Worm (Caenorhabditis elegans) whole organism, dauer: ENCODE measurements around the gene tsp-8.

Experiments
- unc-62 ChIP-seq: sonication (generic microtip); optimal IDR thresholded peaks from 2 replicates; lab custom pipeline; 2017; ENCODE audit warnings: missing biosample characterization, missing genetic modification reagents, missing genetic modification characterization

tsp-8 gene

ce11 chrX:14729319-14729718 is at the start of gene tsp-8:
Gene tsp-8 (minus strand): TSS chrX:14729503.
- TF ChIP-seq unc-62 (GFP tag; lab: Kevin White, UChicago) = no peak

- TF ChIP-seq unc-62 (GFP tag; lab: Kevin White, UChicago) = no peak
Measured at ce11 chrX:14778112-14778511, 48.8 kb upstream of the tsp-8 start.

- no peak for TF ChIP-seq unc-62 (GFP tag; lab: Kevin White, UChicago)
Measured at ce11 chrX:14776312-14776711, 47.0 kb upstream of the tsp-8 start.

ce11 chrX:14775222-14775621 is 45.9 kb upstream of the tsp-8 start:
- no peak for TF ChIP-seq unc-62 (GFP tag; lab: Kevin White, UChicago)

ce11 chrX:14773238-14773637 is 43.9 kb upstream of the tsp-8 start, which contains the start of gene unc-3:
Gene unc-3 (plus strand): TSS chrX:14773538.
- no peak for TF ChIP-seq unc-62 (GFP tag; lab: Kevin White, UChicago)

- no peak for TF ChIP-seq unc-62 (GFP tag; lab: Kevin White, UChicago)
Measured at ce11 chrX:14771682-14772081, 42.4 kb upstream of the tsp-8 start, which contains the start of gene Y16B4A.2. Gene Y16B4A.2 (minus strand): TSS chrX:14771851.

ce11 chrX:14770336-14770735 is 41.0 kb upstream of the tsp-8 start:
- no peak for TF ChIP-seq unc-62 (GFP tag; lab: Kevin White, UChicago)

ce11 chrX:14768989-14769388 is 39.7 kb upstream of the tsp-8 start:
- TF ChIP-seq unc-62 (GFP tag; lab: Kevin White, UChicago) = no peak

ce11 chrX:14767813-14768212 is 38.5 kb upstream of the tsp-8 start:
- TF ChIP-seq unc-62 (GFP tag; lab: Kevin White, UChicago) = no peak

- no peak for TF ChIP-seq unc-62 (GFP tag; lab: Kevin White, UChicago)
Measured at ce11 chrX:14761021-14761420, 31.7 kb upstream of the tsp-8 start, which contains the start of gene C05G5.5. Gene C05G5.5 (minus strand): TSS chrX:14761121.

- TF ChIP-seq unc-62 (GFP tag; lab: Kevin White, UChicago) = no peak
Measured at ce11 chrX:14760166-14760565, 30.9 kb upstream of the tsp-8 start.

- TF ChIP-seq unc-62 (GFP tag; lab: Kevin White, UChicago) = no peak
Measured at ce11 chrX:14759549-14759948, 30.2 kb upstream of the tsp-8 start.

- no peak for TF ChIP-seq unc-62 (GFP tag; lab: Kevin White, UChicago)
Measured at ce11 chrX:14757641-14758220, 28.4 kb upstream of the tsp-8 start.

- TF ChIP-seq unc-62 (GFP tag; lab: Kevin White, UChicago) = no peak
Measured at ce11 chrX:14756606-14757005, 27.3 kb upstream of the tsp-8 start.

ce11 chrX:14755847-14756246 is 26.5 kb upstream of the tsp-8 start:
- TF ChIP-seq unc-62 (GFP tag; lab: Kevin White, UChicago) = no peak

- no peak for TF ChIP-seq unc-62 (GFP tag; lab: Kevin White, UChicago)
Measured at ce11 chrX:14753514-14754076, 24.3 kb upstream of the tsp-8 start, which contains the start of gene sucl-1. Gene sucl-1 (plus strand): TSS chrX:14754026.

- TF ChIP-seq unc-62 (GFP tag; lab: Kevin White, UChicago) = no peak
Measured at ce11 chrX:14751911-14752310, 22.6 kb upstream of the tsp-8 start, which contains the start of gene C05G5.3. Gene C05G5.3 (minus strand): TSS chrX:14752011.
